Worm (Caenorhabditis elegans): ENCODE data around the gene kvs-2.

ce11 chrV:10654165-10654564 is 18.3 kb downstream of the kvs-2 start, which contains the start of gene ugt-35:
- no peak for TF ChIP-seq lin-15B (tag; optimal IDR thresholded peaks at IDR 0.05)
- TF ChIP-seq nhr-237 (tag; optimal IDR thresholded peaks at IDR 0.05): no peak
- no peak for TF ChIP-seq egl-27 (tag; optimal IDR thresholded peaks at IDR 0.05)
- no peak for TF ChIP-seq ztf-11 (tag; optimal IDR thresholded peaks at IDR 0.05)
- TF ChIP-seq unc-62 (GFP tag; optimal IDR thresholded peaks at IDR 0.05): no peak
- TF ChIP-seq skn-1 (tag; optimal IDR thresholded peaks at IDR 0.05): no peak
- TF ChIP-seq unc-39 (tag; optimal IDR thresholded peaks at IDR 0.05): no peak

Data from whole organism, L3 larva.